Fruit fly (Drosophila melanogaster) whole organism, embryonic: ENCODE data around the gene wit.

Source experiments
- B-H1 ChIP-seq: fragments of 200-800 bp; sonication (Bioruptor generic); IDR thresholded peaks from 3 replicates; pipeline ENCODE4 v1.3.6; 2022; ENCODE audit warnings: missing biosample characterization, missing genetic modification characterization
- CG12659 ChIP-seq: fragments of 200-800 bp; sonication (Bioruptor generic); optimal IDR thresholded peaks from 3 replicates; lab custom pipeline; 2017; ENCODE audit warnings: mild to moderate bottlenecking, missing biosample characterization, missing genetic modification reagents, missing genetic modification characterization
- CG13624 ChIP-seq: fragments of 200-800 bp; sonication (Bioruptor generic); optimal IDR thresholded peaks from 2 replicates; lab custom pipeline; 2016; ENCODE audit warnings: missing biosample characterization, missing genetic modification characterization
- CG14441 ChIP-seq: fragments of 200-800 bp; sonication (Bioruptor generic); IDR thresholded peaks from 2 replicates; pipeline ENCODE4 v1.3.6; 2022; ENCODE audit warnings: missing biosample characterization, missing genetic modification characterization
- CG15514 ChIP-seq: fragments of 200-800 bp; sonication (Bioruptor generic); optimal IDR thresholded peaks from 3 replicates; lab custom pipeline; 2017; ENCODE audit warnings: missing biosample characterization, missing genetic modification characterization, mild to moderate bottlenecking, moderate library complexity, missing genetic modification reagents
- CG17829 ChIP-seq: fragments of 200-800 bp; optimal IDR thresholded peaks from 2 replicates; lab custom pipeline; 2019; ENCODE audit warnings: missing biosample characterization, mild to moderate bottlenecking, missing genetic modification characterization, moderate library complexity
- CG18262 ChIP-seq: fragments of 200-800 bp; optimal IDR thresholded peaks from 3 replicates; lab custom pipeline; 2019; ENCODE audit warnings: missing biosample characterization, mild to moderate bottlenecking, missing genetic modification characterization, moderate library complexity
- CG1832 ChIP-seq: fragments of 200-800 bp; sonication (Bioruptor generic); optimal IDR thresholded peaks from 2 replicates; lab custom pipeline; 2017; ENCODE audit warnings: missing biosample characterization, mild to moderate bottlenecking, missing genetic modification characterization, inconsistent platforms
- CG18476 ChIP-seq: fragments of 200-800 bp; sonication (Bioruptor generic); optimal IDR thresholded peaks from 2 replicates; lab custom pipeline; 2016; ENCODE audit warnings: missing biosample characterization, mild to moderate bottlenecking, missing genetic modification characterization
- CG3163 ChIP-seq: fragments of 200-800 bp; sonication (Bioruptor generic); optimal IDR thresholded peaks from 3 replicates; lab custom pipeline; 2016; ENCODE audit warnings: missing biosample characterization, missing genetic modification characterization
- CG32767 ChIP-seq: fragments of 200-800 bp; sonication (Bioruptor generic); IDR thresholded peaks from 2 replicates; pipeline ENCODE4 v1.3.6; 2022; ENCODE audit warnings: missing biosample characterization, missing genetic modification characterization
- CG4360 ChIP-seq: fragments of 200-800 bp; sonication (Bioruptor generic); IDR thresholded peaks from 2 replicates; pipeline ENCODE4 v1.3.6; 2022; ENCODE audit warnings: missing biosample characterization, missing genetic modification characterization
- CG4424 ChIP-seq: fragments of 200-800 bp; sonication (Bioruptor generic); optimal IDR thresholded peaks from 3 replicates; lab custom pipeline; 2016; ENCODE audit warnings: missing biosample characterization, missing genetic modification characterization
- CG4617 ChIP-seq: fragments of 200-800 bp; sonication (Bioruptor generic); optimal IDR thresholded peaks from 3 replicates; lab custom pipeline; 2016; ENCODE audit warnings: missing biosample characterization, missing genetic modification characterization, borderline replicate concordance
- CG5180 ChIP-seq: fragments of 200-800 bp; sonication (Bioruptor generic); optimal IDR thresholded peaks from 3 replicates; lab custom pipeline; 2017; ENCODE audit warnings: missing biosample characterization, missing genetic modification characterization, mild to moderate bottlenecking, moderate library complexity, missing genetic modification reagents
- CG7839 ChIP-seq: fragments of 200-800 bp; sonication (Bioruptor generic); optimal IDR thresholded peaks from 3 replicates; lab custom pipeline; 2018; ENCODE audit warnings: missing biosample characterization, mild to moderate bottlenecking, missing genetic modification characterization, moderate library complexity
- CG8924 ChIP-seq: fragments of 200-800 bp; optimal IDR thresholded peaks from 3 replicates; lab custom pipeline; 2019; ENCODE audit warnings: missing biosample characterization, mild to moderate bottlenecking, missing genetic modification characterization, moderate library complexity
- CoRest ChIP-seq: fragments of 200-800 bp; sonication (Bioruptor generic); optimal IDR thresholded peaks from 3 replicates; lab custom pipeline; 2018; ENCODE audit warnings: missing biosample characterization, mild to moderate bottlenecking, missing genetic modification characterization, moderate library complexity
- Eip74EF ChIP-seq, 2 experiments: fragments of 200-800 bp in 1 of 2; fragments of >200 bp in 1 of 2; sonication (Bioruptor generic) in 1 of 2; optimal IDR thresholded peaks; 2 replicates each; lab custom pipeline; 2017 to 2019; ENCODE audit warnings: missing biosample characterization in 2 of 2, missing genetic modification characterization in 2 of 2, mild to moderate bottlenecking in 1 of 2, moderate library complexity in 1 of 2
- Gug ChIP-seq: fragments of 200-800 bp; sonication (Bioruptor generic); IDR thresholded peaks from 4 replicates; pipeline ENCODE4 v1.3.6; 2022; ENCODE audit warnings: missing biosample characterization, missing genetic modification characterization
- HHEX ChIP-seq: fragments of 200-800 bp; sonication (Bioruptor generic); optimal IDR thresholded peaks from 3 replicates; lab custom pipeline; 2017; ENCODE audit warnings: missing biosample characterization, mild to moderate bottlenecking, missing genetic modification characterization, missing genetic modification reagents
- HmgZ ChIP-seq: fragments of 200-800 bp; sonication (Bioruptor generic); optimal IDR thresholded peaks from 2 replicates; lab custom pipeline; 2018; ENCODE audit warnings: missing biosample characterization, mild to moderate bottlenecking, missing genetic modification characterization
- Hr3 ChIP-seq: fragments of 200-800 bp; sonication (Bioruptor generic); optimal IDR thresholded peaks from 3 replicates; lab custom pipeline; 2016; ENCODE audit warnings: missing biosample characterization, missing genetic modification characterization
- Hr51 ChIP-seq, 2 experiments: fragments of 200-800 bp; sonication (Bioruptor generic); optimal IDR thresholded peaks; 2 replicates in 1 of 2; 3 replicates in 1 of 2; lab custom pipeline; 2016 to 2018; ENCODE audit warnings: missing biosample characterization in 2 of 2, missing genetic modification characterization in 2 of 2, mild to moderate bottlenecking in 1 of 2, moderate library complexity in 1 of 2
- Lhr ChIP-seq: fragments of 200-800 bp; sonication (Bioruptor generic); optimal IDR thresholded peaks from 3 replicates; lab custom pipeline; 2017; ENCODE audit warnings: mild to moderate bottlenecking, missing biosample characterization, missing genetic modification reagents, missing genetic modification characterization
- MESR4 ChIP-seq: fragments of 200-800 bp; sonication (Bioruptor generic); optimal IDR thresholded peaks from 2 replicates; lab custom pipeline; 2018; ENCODE audit warnings: missing biosample characterization, mild to moderate bottlenecking, missing genetic modification characterization, moderate library complexity
- Med ChIP-seq: fragments of 200-800 bp; sonication (Bioruptor generic); peaks from one replicate; lab custom pipeline; 2016; ENCODE audit warnings: missing biosample characterization, missing genetic modification characterization, mild to moderate bottlenecking, inconsistent platforms, moderate library complexity
- Myb ChIP-seq: fragments of 200-800 bp; sonication (Bioruptor generic); optimal IDR thresholded peaks from 2 replicates; lab custom pipeline; 2016; ENCODE audit warnings: missing biosample characterization, missing genetic modification characterization
- Neu2 ChIP-seq: fragments of 200-800 bp; sonication (Bioruptor generic); optimal IDR thresholded peaks from 3 replicates; lab custom pipeline; 2016; ENCODE audit warnings: missing biosample characterization, missing genetic modification characterization, borderline replicate concordance
- Nf-YB ChIP-seq: fragments of 200-800 bp; sonication (Bioruptor generic); optimal IDR thresholded peaks from 3 replicates; lab custom pipeline; 2019; ENCODE audit warnings: missing biosample characterization, mild to moderate bottlenecking, missing genetic modification characterization, moderate library complexity
- Opbp ChIP-seq: fragments of 200-800 bp; sonication (Bioruptor generic); IDR thresholded peaks from 3 replicates; pipeline ENCODE4 v1.3.6; 2022; ENCODE audit warnings: missing biosample characterization, missing genetic modification characterization; ENCODE audit not compliant: partially characterized antibody
- PHDP ChIP-seq: fragments of 200-800 bp; sonication (Bioruptor generic); optimal IDR thresholded peaks from 3 replicates; lab custom pipeline; 2018; ENCODE audit warnings: missing biosample characterization, mild to moderate bottlenecking, missing genetic modification characterization, moderate library complexity
- amos ChIP-seq: fragments of 200-800 bp; sonication (Bioruptor generic); IDR thresholded peaks from 2 replicates; pipeline ENCODE4 v1.3.6; 2022; ENCODE audit warnings: missing biosample characterization, missing genetic modification characterization; ENCODE audit not compliant: partially characterized antibody
- crp ChIP-seq, 2 experiments: fragments of 200-800 bp; sonication (Bioruptor generic); optimal IDR thresholded peaks; 2 replicates in 1 of 2; 3 replicates in 1 of 2; lab custom pipeline; 2017; ENCODE audit warnings: missing biosample characterization in 2 of 2, missing genetic modification characterization in 2 of 2, mild to moderate bottlenecking in 1 of 2, moderate library complexity in 1 of 2
- en ChIP-seq: fragments of 200-800 bp; sonication (Bioruptor generic); optimal IDR thresholded peaks from 2 replicates; lab custom pipeline; 2016; ENCODE audit warnings: missing biosample characterization, missing genetic modification characterization
- grau ChIP-seq: fragments of 200-800 bp; optimal IDR thresholded peaks from 3 replicates; lab custom pipeline; 2019; ENCODE audit warnings: missing biosample characterization, mild to moderate bottlenecking, missing genetic modification characterization, moderate library complexity
- hbn ChIP-seq: fragments of 200-800 bp; sonication (Bioruptor generic); IDR thresholded peaks from 2 replicates; pipeline ENCODE4 v1.3.6; 2022; ENCODE audit warnings: missing biosample characterization, missing genetic modification characterization; ENCODE audit not compliant: partially characterized antibody
- kah ChIP-seq: fragments of 200-800 bp; sonication (Bioruptor generic); optimal IDR thresholded peaks from 2 replicates; lab custom pipeline; 2018; ENCODE audit warnings: missing biosample characterization, mild to moderate bottlenecking, missing genetic modification characterization
- klu ChIP-seq: fragments of 200-800 bp; sonication (Bioruptor generic); IDR thresholded peaks from 2 replicates; pipeline ENCODE4 v1.3.6; 2022; ENCODE audit warnings: missing biosample characterization, missing genetic modification characterization
- nerfin-1 ChIP-seq: fragments of 200-800 bp; sonication (Bioruptor generic); optimal IDR thresholded peaks from 3 replicates; lab custom pipeline; 2019; ENCODE audit warnings: missing biosample characterization, mild to moderate bottlenecking, missing genetic modification characterization, moderate library complexity
- pfk ChIP-seq: fragments of 200-800 bp; sonication (Bioruptor generic); optimal IDR thresholded peaks from 2 replicates; lab custom pipeline; 2018; ENCODE audit warnings: missing biosample characterization, mild to moderate bottlenecking, missing genetic modification characterization, moderate library complexity
- pzg ChIP-seq: fragments of 200-800 bp; sonication (Bioruptor generic); optimal IDR thresholded peaks from 3 replicates; lab custom pipeline; 2018; ENCODE audit warnings: missing biosample characterization, mild to moderate bottlenecking, missing genetic modification characterization, moderate library complexity
- repo ChIP-seq: fragments of 200-800 bp; sonication (Bioruptor generic); optimal IDR thresholded peaks from 2 replicates; lab custom pipeline; 2016; ENCODE audit warnings: missing biosample characterization, missing genetic modification characterization
- row ChIP-seq: fragments of 200-800 bp; sonication (Bioruptor generic); IDR thresholded peaks from 3 replicates; pipeline ENCODE4 v1.3.6; 2022; ENCODE audit warnings: missing biosample characterization, missing genetic modification characterization
- sd ChIP-seq: fragments of 200-800 bp; sonication (Bioruptor generic); optimal IDR thresholded peaks from 3 replicates; lab custom pipeline; 2018; ENCODE audit warnings: missing biosample characterization, mild to moderate bottlenecking, missing genetic modification characterization, moderate library complexity
- sens ChIP-seq: fragments of 200-800 bp; sonication (Bioruptor generic); peaks from one replicate; lab custom pipeline; 2016; ENCODE audit warnings: missing biosample characterization, missing genetic modification characterization
- so ChIP-seq: fragments of 200-800 bp; sonication (Bioruptor generic); IDR thresholded peaks from 3 replicates; pipeline ENCODE4 v1.3.6; 2022; ENCODE audit warnings: missing biosample characterization, missing genetic modification characterization
- tup ChIP-seq: fragments of 200-800 bp; sonication (Bioruptor generic); optimal IDR thresholded peaks from 2 replicates; lab custom pipeline; 2016; ENCODE audit warnings: missing biosample characterization, mild to moderate bottlenecking, missing genetic modification characterization, moderate library complexity

The wit gene

dm6 chr3L:4021260-4021831 is 50.2 kb downstream of the wit start, which contains the start of gene Mul1 (continued):
- no peak for TF ChIP-seq Eip74EF (GFP tag; optimal IDR thresholded peaks at IDR 0.05; lab: Kevin White, UChicago)
- TF ChIP-seq Lhr (GFP tag; lab: Kevin White, UChicago), result peak; percentile 54
- no peak for TF ChIP-seq Neu2
- peak; percentile 99 for TF ChIP-seq CG15514
- peak; percentile 84 for TF ChIP-seq Myb (GFP tag; lab: Kevin White, UChicago)
- no peak for TF ChIP-seq HHEX
- TF ChIP-seq HmgZ (tag; lab: Kevin White, UChicago), result peak; percentile 35
- no peak for TF ChIP-seq pfk (GFP tag; lab: Kevin White, UChicago)
- TF ChIP-seq MESR4 (GFP tag; lab: Kevin White, UChicago), result peak; percentile 54
- peak; percentile 51 for TF ChIP-seq nerfin-1 (tag; lab: Kevin White, UChicago)
- peak; percentile 84 for TF ChIP-seq CG4424 (GFP tag; lab: Kevin White, UChicago)
- peak; percentile 25 for TF ChIP-seq CG4617 (GFP tag; lab: Kevin White, UChicago)
- 0 out of 3 replicates have a peak, but pooled peaks have one; percentile 33 for TF ChIP-seq Opbp (GFP tag; lab: Robert Waterston, UW)
- TF ChIP-seq B-H1, result no peak
- TF ChIP-seq PHDP (tag; lab: Kevin White, UChicago), result peak; percentile 10
- TF ChIP-seq so, result no peak
- TF ChIP-seq Hr3 (GFP tag; lab: Kevin White, UChicago), result no peak
- peak; percentile 46 for TF ChIP-seq CG12659
- peak; percentile 12 for TF ChIP-seq CG17829 (tag; lab: Kevin White, UChicago)
- peak; percentile 75 for TF ChIP-seq Med
- TF ChIP-seq CG13624 (GFP tag; lab: Kevin White, UChicago), result peak; percentile 18
- TF ChIP-seq Gug, result no peak
- peak; percentile 27; the same call in 1 of the 3 replicates for TF ChIP-seq row (GFP tag; lab: Robert Waterston, UW)
- no peak for TF ChIP-seq klu (GFP tag; lab: Robert Waterston, UW)
- no peak for TF ChIP-seq CG18476
- TF ChIP-seq hbn (GFP tag; lab: Robert Waterston, UW), result 0 out of 2 replicates have a peak, but pooled peaks have one; percentile 17
- TF ChIP-seq CG5180 (GFP tag; lab: Kevin White, UChicago), result no peak
- peak; percentile 92 for TF ChIP-seq pzg
- peak; percentile 38; the same call in 1 of the 2 replicates for TF ChIP-seq amos (GFP tag; lab: Robert Waterston, UW)
- no peak for TF ChIP-seq CG14441 (GFP tag; lab: Robert Waterston, UW)
- TF ChIP-seq sens (GFP tag; lab: Kevin White, UChicago), result peak; percentile 53
- TF ChIP-seq crp (GFP tag; optimal IDR thresholded peaks at IDR 0.05; lab: Kevin White, UChicago), result peak; percentile 68 to 92
- no peak for TF ChIP-seq CG3163 (GFP tag; lab: Kevin White, UChicago)
- TF ChIP-seq sd (tag; lab: Kevin White, UChicago), result peak; percentile 10
- TF ChIP-seq tup (GFP tag; lab: Kevin White, UChicago), result no peak

- peak; percentile 25 for TF ChIP-seq CG8924
- TF ChIP-seq Nf-YB (GFP tag; lab: Kevin White, UChicago), result peak; percentile 92
- TF ChIP-seq kah (GFP tag; lab: Kevin White, UChicago), result no peak
- TF ChIP-seq repo (GFP tag; lab: Kevin White, UChicago), result no peak
- TF ChIP-seq en (GFP tag; lab: Kevin White, UChicago), result no peak
- TF ChIP-seq Hr51 (GFP tag; optimal IDR thresholded peaks at IDR 0.05; lab: Kevin White, UChicago), result peak in 1 of 2 experiments; percentile 40
- no peak for TF ChIP-seq CG4360 (GFP tag; lab: Robert Waterston, UW)
- peak; percentile 22 for TF ChIP-seq CoRest (tag; lab: Kevin White, UChicago)
- TF ChIP-seq CG1832 (GFP tag; lab: Kevin White, UChicago), result no peak
- TF ChIP-seq CG7839 (tag; lab: Kevin White, UChicago), result peak; percentile 2
- TF ChIP-seq CG18262 (tag; lab: Kevin White, UChicago), result peak; percentile 56
- no peak for TF ChIP-seq CG32767
- TF ChIP-seq hbn (GFP tag; lab: Robert Waterston, UW), result no peak
- TF ChIP-seq grau (tag; lab: Kevin White, UChicago), result peak; percentile 37
Observed at dm6 chr3L:4018228-4018928, 53.1 kb downstream of the wit start, which contains the start of gene FoxL1. Gene FoxL1, plus strand, starts transcription at chr3L:4018878.
